Worm (Caenorhabditis elegans): ENCODE results near the gene nra-3.

nra-3 gene

DNA sequence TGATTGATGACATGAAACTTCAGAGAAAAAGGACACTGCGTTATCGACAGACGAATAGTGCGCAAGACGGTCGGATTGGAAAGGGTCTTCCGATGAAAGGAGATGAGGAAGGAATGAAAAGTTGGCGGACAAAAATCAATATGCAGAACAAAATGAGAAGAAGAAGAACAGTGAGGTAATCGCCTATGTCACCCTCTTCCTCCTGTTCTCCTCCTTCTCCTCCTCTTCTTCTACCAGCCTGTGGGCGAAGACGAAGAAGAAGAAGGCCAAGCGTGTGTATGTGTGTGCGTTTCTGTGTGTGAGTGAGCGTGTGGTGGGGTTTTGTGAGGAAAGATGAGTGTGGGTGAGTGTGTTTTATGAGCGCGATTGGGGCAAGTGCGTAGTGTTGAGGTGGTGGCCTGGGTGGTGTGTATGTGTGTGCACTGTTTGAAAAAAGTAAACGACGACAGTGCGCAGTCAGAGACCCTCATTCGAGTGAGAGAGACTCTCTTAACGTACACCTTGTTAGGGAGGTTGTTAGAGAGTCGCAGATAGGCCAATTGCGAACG lies 1.0 kb upstream of the nra-3 start, which contains the start of gene tsp-21 (continued):
- TF ChIP-seq sma-9 (GFP tag; optimal IDR thresholded peaks at IDR 0.05) = peak; percentile 26
- TF ChIP-seq sma-9 (tag; optimal IDR thresholded peaks at IDR 0.05) = no peak

DNA sequence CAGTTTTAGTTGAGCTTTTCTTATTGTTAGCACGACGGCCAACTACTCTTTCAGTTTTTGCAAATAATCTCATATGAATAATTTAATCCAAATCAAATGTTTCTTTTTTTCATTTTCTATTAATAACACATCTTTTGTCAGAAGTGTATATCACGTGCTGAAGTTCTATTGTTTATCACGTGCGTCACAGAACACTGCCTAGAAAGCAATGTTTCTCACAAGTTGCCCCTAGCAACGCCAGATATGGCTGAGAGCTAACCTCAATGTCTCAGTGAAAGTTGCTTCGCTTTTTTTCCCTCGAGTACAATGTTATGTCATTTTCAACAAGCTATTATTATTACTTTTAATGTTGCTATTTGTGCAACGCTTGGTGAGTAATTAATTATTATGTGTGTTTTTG lies 3.3 kb downstream of the nra-3 start:
- TF ChIP-seq alr-1 (tag; optimal IDR thresholded peaks at IDR 0.05) (no peak), snpc-4 (tag; optimal IDR thresholded peaks at IDR 0.05) (no peak), F13H6.1 (tag; optimal IDR thresholded peaks at IDR 0.05) (no peak), dmd-4 (tag; optimal IDR thresholded peaks at IDR 0.05) (no peak), nhr-23 (tag; optimal IDR thresholded peaks at IDR 0.05) (no peak), C34F6.9 (tag; optimal IDR thresholded peaks at IDR 0.05) (peak; percentile 30), nhr-129 (tag; optimal IDR thresholded peaks at IDR 0.05) (no peak), peb-1 (tag; optimal IDR thresholded peaks at IDR 0.05) (no peak), nhr-21 (tag; optimal IDR thresholded peaks at IDR 0.05) (peak; percentile 29), ceh-16 (tag; optimal IDR thresholded peaks at IDR 0.05) (no peak), nhr-237 (tag; optimal IDR thresholded peaks at IDR 0.05) (no peak)

DNA sequence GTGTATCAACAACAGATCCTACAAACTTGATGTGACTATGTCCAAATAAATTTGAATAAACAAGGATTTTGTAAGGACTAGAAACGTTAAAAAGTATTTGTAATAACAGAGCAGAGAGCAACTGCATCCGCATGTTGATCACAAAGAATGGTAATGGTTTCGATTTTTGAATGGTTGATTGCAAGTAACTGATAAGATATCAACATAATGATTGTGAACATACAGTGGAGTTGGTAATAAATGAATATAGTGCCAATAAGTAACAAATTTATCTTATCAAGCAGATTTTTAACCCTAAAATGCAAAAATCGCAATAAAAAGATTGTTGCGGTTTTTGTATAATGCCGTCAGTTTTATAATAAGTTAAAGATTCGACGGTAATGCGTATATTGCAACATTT lies 6.3 kb downstream of the nra-3 start, which contains the start of gene ugt-23:
ugt-23 (minus strand) TSS at position 212 of the 400 bp plus-strand sequence.
- TF ChIP-seq fos-1 (tag; optimal IDR thresholded peaks at IDR 0.05) (peak; percentile 69), F13H6.1 (tag; optimal IDR thresholded peaks at IDR 0.05) (no peak)

DNA sequence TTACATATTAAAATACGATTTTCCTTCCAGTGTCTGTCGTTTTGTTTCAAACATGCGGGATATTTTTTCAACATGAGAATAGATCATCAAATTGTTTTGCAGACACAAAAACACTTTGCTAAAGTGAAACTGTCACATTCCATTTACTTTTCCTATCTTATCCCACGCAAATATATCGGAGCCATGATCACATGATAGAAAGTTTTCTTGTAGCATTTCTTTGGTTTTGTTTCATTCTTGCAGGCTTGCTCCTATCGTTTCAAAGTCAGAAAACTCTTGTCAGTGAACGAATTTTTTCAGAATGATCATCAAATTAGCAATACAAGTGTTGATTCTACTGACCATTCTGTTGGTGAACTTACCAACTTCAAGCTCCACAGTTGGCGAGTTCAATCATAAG lies 10.0 kb downstream of the nra-3 start, which contains the start of gene C17G1.2:
C17G1.2 (plus strand) TSS at position 301 of the 400 bp plus-strand sequence.
- no peak for TF ChIP-seq blmp-1 (tag; optimal IDR thresholded peaks at IDR 0.05; ENCODE audit: insufficient read depth)

DNA sequence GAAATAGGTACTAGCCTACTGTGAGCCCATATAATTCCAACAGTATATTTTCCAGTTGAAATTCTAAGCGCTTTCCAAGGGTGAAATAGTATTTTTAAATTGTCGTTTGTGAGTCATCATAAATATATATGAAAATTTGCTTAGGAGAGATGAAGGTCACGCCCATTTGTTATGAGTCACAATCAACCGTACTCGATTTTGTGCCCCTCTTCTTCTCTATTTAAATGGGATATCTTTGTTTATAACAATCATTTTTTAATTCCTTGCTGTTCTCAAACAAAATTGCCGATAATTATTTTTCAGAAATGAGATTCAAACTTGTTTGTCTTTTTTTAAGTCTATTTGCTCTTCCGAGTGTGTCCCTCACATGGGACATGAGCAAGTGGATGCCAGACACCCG lies 12.3 kb downstream of the nra-3 start, which contains the start of gene folr-1:
folr-1 (plus strand) TSS at position 301 of the 400 bp plus-strand sequence.
- TF ChIP-seq R02D3.7 (tag; optimal IDR thresholded peaks at IDR 0.05) = no peak
- no peak for TF ChIP-seq ceh-16 (tag; optimal IDR thresholded peaks at IDR 0.05)
- no peak for TF ChIP-seq nhr-25 (tag; optimal IDR thresholded peaks at IDR 0.05)
- no peak for TF ChIP-seq Y55F3AM.14 (GFP tag; optimal IDR thresholded peaks at IDR 0.05)
- no peak for TF ChIP-seq peb-1 (tag; optimal IDR thresholded peaks at IDR 0.05)

DNA sequence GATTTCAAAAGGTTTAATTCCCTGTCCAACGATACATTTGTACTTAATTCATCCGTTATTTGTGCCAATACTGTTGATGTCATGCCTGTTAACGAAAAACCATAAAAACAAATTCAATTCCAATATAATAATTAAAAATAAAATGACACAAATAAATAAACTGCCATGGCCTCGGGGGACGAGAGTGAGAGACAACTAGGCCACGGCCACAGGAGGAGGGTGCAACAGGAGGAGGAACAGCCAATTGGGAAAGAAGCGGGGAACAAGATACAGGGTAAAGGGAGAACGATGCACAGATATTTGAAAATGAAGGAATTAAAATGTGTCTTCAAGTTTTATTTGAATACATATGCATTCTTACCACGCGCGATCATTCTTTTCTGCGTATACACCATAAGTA lies 13.9 kb downstream of the nra-3 start, which contains the start of gene F21G4.6:
F21G4.6 (minus strand) TSS at position 87 of the 400 bp plus-strand sequence.
- TF ChIP-seq unc-55 (GFP tag; optimal IDR thresholded peaks at IDR 0.05) = no peak

DNA sequence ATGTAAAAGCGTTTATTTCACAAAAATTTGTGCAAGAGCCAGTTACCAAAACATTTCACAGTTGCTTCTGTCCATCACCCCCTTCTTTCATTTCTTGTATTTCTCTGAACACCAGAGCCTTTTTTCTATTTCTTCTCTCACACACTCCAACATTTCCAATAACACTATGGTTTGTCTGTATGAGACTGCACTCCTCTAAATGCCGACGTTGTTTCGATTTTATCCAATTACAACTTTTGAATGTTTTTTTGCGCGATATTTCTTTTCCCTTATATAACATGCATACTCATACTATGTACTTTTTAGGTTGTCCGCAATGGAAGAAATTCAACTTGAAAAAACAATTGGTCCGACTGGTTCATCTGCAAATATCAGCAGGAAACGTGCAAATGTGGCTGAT lies 25.4 kb downstream of the nra-3 start, which contains the start of gene F21G4.5:
F21G4.5 (plus strand) TSS at position 301 of the 400 bp plus-strand sequence.
- TF ChIP-seq dmd-4 (tag; optimal IDR thresholded peaks at IDR 0.05) = no peak
- TF ChIP-seq sma-9 (GFP tag; optimal IDR thresholded peaks at IDR 0.05) = no peak
- no peak for TF ChIP-seq sma-9 (tag; optimal IDR thresholded peaks at IDR 0.05)
- TF ChIP-seq crh-2 (tag; optimal IDR thresholded peaks at IDR 0.05) = no peak
- TF ChIP-seq nhr-129 (tag; optimal IDR thresholded peaks at IDR 0.05) = no peak
- TF ChIP-seq snpc-4 (tag; optimal IDR thresholded peaks at IDR 0.05) = no peak
- TF ChIP-seq nhr-23 (tag; optimal IDR thresholded peaks at IDR 0.05) = no peak
- no peak for TF ChIP-seq sem-4 (tag; optimal IDR thresholded peaks at IDR 0.05)
- TF ChIP-seq nhr-12 (tag; optimal IDR thresholded peaks at IDR 0.05) = no peak
- TF ChIP-seq nhr-237 (tag; optimal IDR thresholded peaks at IDR 0.05) = no peak
- no peak for TF ChIP-seq peb-1 (tag; optimal IDR thresholded peaks at IDR 0.05)
- no peak for TF ChIP-seq ama-1 (optimal IDR thresholded peaks at IDR 0.05)
- TF ChIP-seq ztf-1 (GFP tag; conservative IDR thresholded peaks at IDR 0.05) = no peak
- TF ChIP-seq nhr-6 (tag; optimal IDR thresholded peaks at IDR 0.05) = no peak
- no peak for TF ChIP-seq R02D3.7 (tag; optimal IDR thresholded peaks at IDR 0.05)
- TF ChIP-seq lin-13 (GFP tag; optimal IDR thresholded peaks at IDR 0.05) = no peak
- TF ChIP-seq nhr-21 (tag; optimal IDR thresholded peaks at IDR 0.05) = no peak
- TF ChIP-seq zag-1 (tag; optimal IDR thresholded peaks at IDR 0.05) = no peak
